Worm (Caenorhabditis elegans) whole organism, L2 larva: ENCODE data around the gene noah-2.

Experiments used
- Y55F3AM.14 ChIP-seq: fragments of 200-800 bp; sonication (Bioruptor generic); optimal IDR thresholded peaks from 2 replicates; lab custom pipeline; 2018; ENCODE audit warnings: mild to moderate bottlenecking, missing genetic modification characterization, missing compliant biosample characterization
- ZK546.5 ChIP-seq: sonication (generic microtip); optimal IDR thresholded peaks from 2 replicates; lab custom pipeline; 2017; ENCODE audit warnings: missing biosample characterization, missing genetic modification characterization
- alr-1 ChIP-seq: fragments of 150-350 bp; optimal IDR thresholded peaks from 2 replicates; lab custom pipeline; 2014; ENCODE audit warnings: missing biosample characterization, missing genetic modification characterization
- aly-2 ChIP-seq: fragments of 150-350 bp; optimal IDR thresholded peaks from 2 replicates; lab custom pipeline; 2014; ENCODE audit warnings: missing biosample characterization, missing genetic modification characterization
- ama-1 ChIP-seq: fragments of 150-350 bp; optimal IDR thresholded peaks from 2 replicates; lab custom pipeline; 2018; ENCODE audit warnings: inconsistent platforms
- blmp-1 ChIP-seq: sonication (generic microtip); optimal IDR thresholded peaks from 2 replicates; lab custom pipeline; 2017; ENCODE audit warnings: missing genetic modification characterization, mild to moderate bottlenecking, missing compliant biosample characterization, antibody characterized with exemption, moderate library complexity; ENCODE audit not compliant: insufficient read depth
- ceh-82 ChIP-seq: fragments of 150-350 bp; optimal IDR thresholded peaks from 2 replicates; lab custom pipeline; 2014; ENCODE audit warnings: missing biosample characterization, missing genetic modification characterization
- crh-2 ChIP-seq: sonication (generic microtip); optimal IDR thresholded peaks from 2 replicates; lab custom pipeline; 2017; ENCODE audit warnings: missing biosample characterization, missing genetic modification characterization
- dmd-4 ChIP-seq: sonication (generic microtip); optimal IDR thresholded peaks from 2 replicates; lab custom pipeline; 2017; ENCODE audit warnings: missing biosample characterization, missing genetic modification characterization
- egl-27 ChIP-seq: sonication (generic microtip); optimal IDR thresholded peaks from 3 replicates; lab custom pipeline; 2017; ENCODE audit warnings: missing biosample characterization, missing genetic modification reagents, missing genetic modification characterization
- elt-1 ChIP-seq: fragments of 150-350 bp; optimal IDR thresholded peaks from 2 replicates; lab custom pipeline; 2014; ENCODE audit warnings: missing biosample characterization, missing genetic modification characterization
- elt-3 ChIP-seq: sonication (generic microtip); optimal IDR thresholded peaks from 2 replicates; lab custom pipeline; 2017; ENCODE audit warnings: missing biosample characterization, missing genetic modification characterization
- fos-1 ChIP-seq: fragments of 150-350 bp; optimal IDR thresholded peaks from 2 replicates; lab custom pipeline; 2014; ENCODE audit warnings: missing biosample characterization, missing genetic modification characterization
- gmeb-1 ChIP-seq: fragments of 150-350 bp; optimal IDR thresholded peaks from 2 replicates; lab custom pipeline; 2014; ENCODE audit warnings: missing biosample characterization, missing genetic modification characterization
- lin-11 ChIP-seq: fragments of 150-350 bp; sonication (generic microtip); optimal IDR thresholded peaks from 2 replicates; lab custom pipeline; 2014; ENCODE audit warnings: missing biosample characterization, missing genetic modification characterization, inconsistent platforms, mixed read lengths
- lin-13 ChIP-seq: fragments of 150-350 bp; optimal IDR thresholded peaks from 2 replicates; lab custom pipeline; 2014; ENCODE audit warnings: missing biosample characterization, missing genetic modification reagents, missing genetic modification characterization
- lin-39 ChIP-seq: fragments of 150-350 bp; optimal IDR thresholded peaks from 2 replicates; lab custom pipeline; 2014; ENCODE audit warnings: missing biosample characterization, missing genetic modification reagents, missing genetic modification characterization
- mdl-1 ChIP-seq, 2 experiments: fragments of 150-350 bp in 1 of 2; sonication (generic microtip) in 1 of 2; optimal IDR thresholded peaks; 2 replicates each; lab custom pipeline; 2017; ENCODE audit warnings: missing biosample characterization in 2 of 2, missing genetic modification characterization in 2 of 2
- nhr-10 ChIP-seq: sonication (generic microtip); optimal IDR thresholded peaks from 2 replicates; lab custom pipeline; 2017; ENCODE audit warnings: missing biosample characterization, missing genetic modification characterization
- nhr-12 ChIP-seq: fragments of 150-350 bp; optimal IDR thresholded peaks from 2 replicates; lab custom pipeline; 2014; ENCODE audit warnings: missing biosample characterization, missing genetic modification characterization
- nhr-21 ChIP-seq: fragments of 150-350 bp; optimal IDR thresholded peaks from 2 replicates; lab custom pipeline; 2014; ENCODE audit warnings: missing biosample characterization, missing genetic modification characterization
- nhr-23 ChIP-seq: fragments of 150-350 bp; optimal IDR thresholded peaks from 2 replicates; lab custom pipeline; 2014; ENCODE audit warnings: missing biosample characterization, missing genetic modification reagents, missing genetic modification characterization
- nhr-25 ChIP-seq: fragments of 150-350 bp; sonication (generic microtip); optimal IDR thresholded peaks from 3 replicates; lab custom pipeline; 2014; ENCODE audit warnings: missing biosample characterization, missing genetic modification characterization
- nhr-6 ChIP-seq: fragments of 150-350 bp; optimal IDR thresholded peaks from 2 replicates; lab custom pipeline; 2014; ENCODE audit warnings: missing biosample characterization, missing genetic modification characterization
- nhr-77 ChIP-seq: fragments of 150-350 bp; optimal IDR thresholded peaks from 2 replicates; lab custom pipeline; 2014; ENCODE audit warnings: missing biosample characterization, missing genetic modification characterization
- sem-4 ChIP-seq: fragments of 150-350 bp; optimal IDR thresholded peaks from 2 replicates; lab custom pipeline; 2014; ENCODE audit warnings: missing biosample characterization, missing genetic modification reagents, missing genetic modification characterization
- skn-1 ChIP-seq: sonication (generic microtip); optimal IDR thresholded peaks from 2 replicates; lab custom pipeline; 2017; ENCODE audit warnings: missing biosample characterization, missing genetic modification characterization
- sma-3 ChIP-seq: sonication (generic microtip); optimal IDR thresholded peaks from 2 replicates; lab custom pipeline; 2016; ENCODE audit warnings: missing genetic modification reagents, missing genetic modification characterization, missing compliant biosample characterization
- snpc-4 ChIP-seq: fragments of 150-350 bp; optimal IDR thresholded peaks from 2 replicates; lab custom pipeline; 2014; ENCODE audit warnings: missing biosample characterization, missing genetic modification characterization
- unc-39 ChIP-seq: fragments of 150-350 bp; optimal IDR thresholded peaks from 2 replicates; lab custom pipeline; 2014; ENCODE audit warnings: missing biosample characterization, missing genetic modification characterization
- unc-55 ChIP-seq: fragments of 150-350 bp; sonication (generic microtip); optimal IDR thresholded peaks from 3 replicates; lab custom pipeline; 2014; ENCODE audit warnings: missing biosample characterization, missing genetic modification reagents, missing genetic modification characterization
- zag-1 ChIP-seq: fragments of 150-350 bp; optimal IDR thresholded peaks from 2 replicates; lab custom pipeline; 2014; ENCODE audit warnings: missing biosample characterization, missing genetic modification characterization
- ztf-1 ChIP-seq: fragments of 200-800 bp; sonication (Bioruptor generic); conservative IDR thresholded peaks from 2 replicates; pipeline ENCODE4 v1.3.6; 2022; ENCODE audit warnings: missing genetic modification characterization, missing compliant biosample characterization
- ztf-4 ChIP-seq: fragments of 150-350 bp; optimal IDR thresholded peaks from 2 replicates; lab custom pipeline; 2014; ENCODE audit warnings: missing biosample characterization, missing genetic modification characterization

The noah-2 gene

DNA sequence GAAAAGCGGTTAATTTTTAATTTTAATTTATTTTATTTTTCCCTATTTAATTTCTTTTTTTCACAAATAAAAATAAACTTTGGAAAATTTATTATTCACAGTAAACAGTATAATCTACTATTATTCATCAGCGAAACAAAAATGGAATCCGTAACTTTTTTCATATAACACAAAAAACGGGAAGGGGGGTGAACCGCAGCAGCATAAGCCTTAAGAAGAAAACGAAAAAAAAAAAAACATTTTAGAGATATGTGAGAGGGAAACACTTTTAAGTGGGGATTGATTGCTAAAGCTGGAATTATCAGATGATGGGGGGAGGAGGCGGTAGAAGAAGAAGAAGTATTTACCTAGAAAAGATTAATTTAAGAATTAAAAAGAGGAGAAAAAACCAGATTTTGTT is 16.6 kb downstream of the noah-2 start:
- no peak for TF ChIP-seq mdl-1 (tag; optimal IDR thresholded peaks at IDR 0.05; lab: Kevin White, UChicago)
- no peak for TF ChIP-seq aly-2 (tag; lab: Kevin White, UChicago)
- TF ChIP-seq unc-55, result no peak
- no peak for TF ChIP-seq elt-1 (tag; lab: Kevin White, UChicago)
- TF ChIP-seq sma-3 (GFP tag; lab: Kevin White, UChicago), result no peak
- TF ChIP-seq, all 48 proteins: peak for 0

- TF ChIP-seq fos-1 (no peak), elt-3 (tag; lab: Kevin White, UChicago) (no peak), elt-1 (tag; lab: Kevin White, UChicago) (no peak), snpc-4 (no peak)
Measured at ce11 chrIV:14113621-14114020, 22.6 kb downstream of the noah-2 start.

DNA sequence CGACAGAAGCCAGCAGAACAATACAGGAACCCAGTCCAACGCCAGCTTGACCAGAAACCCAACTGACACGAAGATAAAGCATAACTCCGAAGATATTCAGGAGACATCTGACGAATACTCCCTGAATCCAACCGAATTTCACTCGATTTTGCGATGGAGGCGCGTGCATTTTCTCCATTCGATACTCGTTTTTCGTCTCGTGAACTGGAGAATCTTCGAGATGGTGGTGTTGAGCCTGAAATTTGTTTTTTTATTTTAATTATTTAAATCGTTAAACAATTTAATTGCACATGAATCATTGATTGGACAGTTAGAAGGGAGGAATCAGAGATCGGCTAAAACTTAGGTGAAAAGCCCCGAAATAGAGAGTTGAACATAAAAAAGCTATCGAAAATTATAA is 23.3 kb downstream of the noah-2 start:
- no peak for TF ChIP-seq dmd-4 (tag; lab: Kevin White, UChicago)
- no peak for TF ChIP-seq lin-13 (GFP tag; lab: Kevin White, UChicago)
- no peak for TF ChIP-seq zag-1 (tag; lab: Kevin White, UChicago)
- TF ChIP-seq skn-1 (tag; lab: Kevin White, UChicago), result no peak
- TF ChIP-seq gmeb-1, result no peak
- no peak for TF ChIP-seq unc-39 (tag; lab: Kevin White, UChicago)
- no peak for TF ChIP-seq egl-27 (tag; lab: Kevin White, UChicago)
- TF ChIP-seq nhr-23 (tag; lab: Kevin White, UChicago), result no peak
- no peak for TF ChIP-seq sem-4 (tag; lab: Kevin White, UChicago)
- no peak for TF ChIP-seq nhr-77 (tag; lab: Kevin White, UChicago)
- TF ChIP-seq elt-3 (tag; lab: Kevin White, UChicago), result no peak
- no peak for TF ChIP-seq Y55F3AM.14 (GFP tag; lab: Kevin White, UChicago)
- TF ChIP-seq unc-55, result no peak
- TF ChIP-seq snpc-4, result no peak
- TF ChIP-seq ceh-82 (tag; lab: Kevin White, UChicago), result no peak
- no peak for TF ChIP-seq ZK546.5 (tag; lab: Kevin White, UChicago)
- TF ChIP-seq, all 48 proteins: peak for 0

DNA sequence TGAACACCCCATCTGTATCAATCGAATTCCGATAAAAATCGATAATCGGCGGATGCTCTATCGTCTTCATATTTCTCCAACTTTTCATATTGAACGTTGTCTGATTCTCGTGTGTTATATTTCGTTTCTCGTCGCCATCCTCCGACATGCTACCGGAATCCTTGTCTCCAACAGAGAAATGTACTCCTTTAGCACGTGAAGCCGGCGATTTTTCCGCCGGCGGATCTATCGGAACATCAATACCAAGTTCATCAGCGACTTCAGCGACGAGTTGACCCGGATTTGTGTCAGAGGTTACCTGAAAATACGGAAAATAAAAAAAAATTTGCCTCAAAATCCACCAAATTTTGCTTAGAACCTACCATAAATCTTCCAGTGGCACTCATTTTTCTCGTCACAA is 24.0 kb downstream of the noah-2 start:
- TF ChIP-seq nhr-10 (tag; lab: Kevin White, UChicago) (no peak), nhr-12 (tag; lab: Kevin White, UChicago) (no peak), crh-2 (tag; lab: Kevin White, UChicago) (no peak), lin-13 (GFP tag; lab: Kevin White, UChicago) (no peak), sma-3 (GFP tag; lab: Kevin White, UChicago) (no peak), skn-1 (tag; lab: Kevin White, UChicago) (no peak), sem-4 (tag; lab: Kevin White, UChicago) (no peak)

- TF ChIP-seq nhr-25 (tag; lab: Kevin White, UChicago) (no peak), sma-3 (GFP tag; lab: Kevin White, UChicago) (no peak)
- TF ChIP-seq, all 48 proteins: peak for 0
Measured at ce11 chrIV:14115556-14115955, 24.5 kb downstream of the noah-2 start.

ce11 chrIV:14119327-14119726 is 28.3 kb downstream of the noah-2 start:
- TF ChIP-seq nhr-21 (tag; lab: Kevin White, UChicago), result no peak
- TF ChIP-seq nhr-10 (tag; lab: Kevin White, UChicago), result no peak
- TF ChIP-seq nhr-77 (tag; lab: Kevin White, UChicago), result no peak
- TF ChIP-seq blmp-1 (tag; lab: Kevin White, UChicago), result no peak
- TF ChIP-seq nhr-25 (tag; lab: Kevin White, UChicago), result no peak
- TF ChIP-seq nhr-6 (tag; lab: Kevin White, UChicago), result no peak
- TF ChIP-seq lin-39, result no peak
- TF ChIP-seq ztf-4, result no peak
- no peak for TF ChIP-seq nhr-23 (tag; lab: Kevin White, UChicago)
- no peak for TF ChIP-seq ama-1 (lab: Kevin White, UChicago)
- TF ChIP-seq alr-1 (tag; lab: Kevin White, UChicago), result no peak
- TF ChIP-seq ztf-1 (GFP tag; lab: Robert Waterston, UW), result no peak
- TF ChIP-seq lin-11 (tag; lab: Kevin White, UChicago), result no peak
- TF ChIP-seq elt-1 (tag; lab: Kevin White, UChicago), result no peak
